Worm (Caenorhabditis elegans) whole organism, L3 larva: ENCODE data around the gene fat-5.

ENCODE experiments used
- R02D3.7 ChIP-seq: fragments of 150-350 bp; optimal IDR thresholded peaks from 2 replicates; lab custom pipeline; 2014; ENCODE audit warnings: missing biosample characterization, missing genetic modification characterization
- aly-2 ChIP-seq: fragments of 150-350 bp; optimal IDR thresholded peaks from 2 replicates; lab custom pipeline; 2014; ENCODE audit warnings: missing biosample characterization, missing genetic modification characterization
- ceh-16 ChIP-seq: sonication (generic microtip); optimal IDR thresholded peaks from 2 replicates; lab custom pipeline; 2017; ENCODE audit warnings: missing biosample characterization, missing genetic modification characterization
- ceh-28 ChIP-seq: fragments of 150-350 bp; optimal IDR thresholded peaks from 2 replicates; lab custom pipeline; 2014; ENCODE audit warnings: missing biosample characterization, missing genetic modification reagents, missing genetic modification characterization
- ceh-9 ChIP-seq: sonication (generic microtip); optimal IDR thresholded peaks from 2 replicates; lab custom pipeline; 2018; ENCODE audit warnings: missing biosample characterization, missing genetic modification characterization
- daf-12 ChIP-seq: fragments of 150-350 bp; optimal IDR thresholded peaks from 2 replicates; lab custom pipeline; 2014; ENCODE audit warnings: missing biosample characterization, missing genetic modification reagents, missing genetic modification characterization
- egl-27 ChIP-seq: sonication (generic microtip); optimal IDR thresholded peaks from 4 replicates; lab custom pipeline; 2017; ENCODE audit warnings: missing biosample characterization, missing genetic modification reagents, missing genetic modification characterization
- elt-2 ChIP-seq: sonication (generic microtip); optimal IDR thresholded peaks from 2 replicates; lab custom pipeline; 2016; ENCODE audit warnings: missing genetic modification reagents, mild to moderate bottlenecking, missing genetic modification characterization, missing compliant biosample characterization
- eor-1 ChIP-seq, 2 experiments: fragments of 150-350 bp; optimal IDR thresholded peaks; 2 replicates each; lab custom pipeline; 2014 to 2018; ENCODE audit warnings: missing biosample characterization in 2 of 2, missing genetic modification characterization in 2 of 2
- fkh-10 ChIP-seq: sonication (generic microtip); optimal IDR thresholded peaks from 2 replicates; lab custom pipeline; 2017; ENCODE audit warnings: missing biosample characterization, missing genetic modification reagents, missing genetic modification characterization
- fkh-2 ChIP-seq: fragments of 150-350 bp; optimal IDR thresholded peaks from 2 replicates; lab custom pipeline; 2014; ENCODE audit warnings: missing biosample characterization, missing genetic modification reagents, missing genetic modification characterization
- fos-1 ChIP-seq: fragments of 150-350 bp; optimal IDR thresholded peaks from 2 replicates; lab custom pipeline; 2014; ENCODE audit warnings: missing biosample characterization, missing genetic modification characterization
- jun-1 ChIP-seq: fragments of 150-350 bp; optimal IDR thresholded peaks from 2 replicates; lab custom pipeline; 2014; ENCODE audit warnings: missing biosample characterization, missing genetic modification reagents, missing genetic modification characterization
- lin-39 ChIP-seq: fragments of 150-350 bp; optimal IDR thresholded peaks from 2 replicates; lab custom pipeline; 2018; ENCODE audit warnings: missing biosample characterization, missing genetic modification reagents, missing genetic modification characterization
- lsy-12 ChIP-seq: sonication (generic microtip); optimal IDR thresholded peaks from 2 replicates; lab custom pipeline; 2016; ENCODE audit warnings: mild to moderate bottlenecking, missing genetic modification characterization, missing compliant biosample characterization
- mdl-1 ChIP-seq: fragments of 150-350 bp; optimal IDR thresholded peaks from 2 replicates; lab custom pipeline; 2014; ENCODE audit warnings: missing biosample characterization, missing genetic modification characterization
- mml-1 ChIP-seq: fragments of 150-350 bp; sonication (generic microtip); optimal IDR thresholded peaks from 3 replicates; lab custom pipeline; 2014; ENCODE audit warnings: missing biosample characterization, missing genetic modification characterization
- nfya-1 ChIP-seq: sonication (generic microtip); optimal IDR thresholded peaks from 2 replicates; lab custom pipeline; 2017; ENCODE audit warnings: missing genetic modification characterization, mild to moderate bottlenecking, missing compliant biosample characterization, antibody characterized with exemption, moderate library complexity; ENCODE audit not compliant: insufficient read depth
- nhr-23 ChIP-seq: fragments of 150-350 bp; optimal IDR thresholded peaks from 2 replicates; lab custom pipeline; 2014; ENCODE audit warnings: missing biosample characterization, missing genetic modification reagents, missing genetic modification characterization
- nhr-237 ChIP-seq: fragments of 150-350 bp; optimal IDR thresholded peaks from 2 replicates; lab custom pipeline; 2014; ENCODE audit warnings: missing biosample characterization, missing genetic modification characterization
- nhr-28 ChIP-seq: fragments of 150-350 bp; optimal IDR thresholded peaks from 2 replicates; lab custom pipeline; 2014; ENCODE audit warnings: missing biosample characterization, missing genetic modification characterization
- nhr-43 ChIP-seq: sonication (generic microtip); optimal IDR thresholded peaks from 2 replicates; lab custom pipeline; 2016; ENCODE audit warnings: mild to moderate bottlenecking, missing genetic modification characterization, missing compliant biosample characterization; ENCODE audit not compliant: poor library complexity, severe bottlenecking
- nhr-67 ChIP-seq: fragments of 150-350 bp; optimal IDR thresholded peaks from 2 replicates; lab custom pipeline; 2014; ENCODE audit warnings: missing biosample characterization, missing genetic modification characterization
- nhr-76 ChIP-seq: fragments of 150-350 bp; sonication (generic microtip); optimal IDR thresholded peaks from 5 replicates; lab custom pipeline; 2014; ENCODE audit warnings: missing biosample characterization, missing genetic modification characterization
- pha-4 ChIP-seq: fragments of 150-350 bp; optimal IDR thresholded peaks from 2 replicates; lab custom pipeline; 2014; ENCODE audit warnings: missing biosample characterization, missing genetic modification reagents, missing genetic modification characterization
- pqm-1 ChIP-seq: fragments of 150-350 bp; optimal IDR thresholded peaks from 2 replicates; lab custom pipeline; 2017; ENCODE audit warnings: missing biosample characterization, missing genetic modification characterization, inconsistent platforms
- sea-2 ChIP-seq: fragments of 150-350 bp; sonication (generic microtip); optimal IDR thresholded peaks from 4 replicates; lab custom pipeline; 2014; ENCODE audit warnings: missing biosample characterization, missing genetic modification reagents, missing genetic modification characterization
- skn-1 ChIP-seq: fragments of 150-350 bp; optimal IDR thresholded peaks from 2 replicates; lab custom pipeline; 2014; ENCODE audit warnings: missing biosample characterization, missing genetic modification characterization
- ztf-11 ChIP-seq: fragments of 150-350 bp; optimal IDR thresholded peaks from 2 replicates; lab custom pipeline; 2014; ENCODE audit warnings: missing biosample characterization, missing genetic modification characterization
- ztf-4 ChIP-seq: fragments of 150-350 bp; optimal IDR thresholded peaks from 2 replicates; lab custom pipeline; 2014; ENCODE audit warnings: missing biosample characterization, missing genetic modification characterization

Gene fat-5

DNA sequence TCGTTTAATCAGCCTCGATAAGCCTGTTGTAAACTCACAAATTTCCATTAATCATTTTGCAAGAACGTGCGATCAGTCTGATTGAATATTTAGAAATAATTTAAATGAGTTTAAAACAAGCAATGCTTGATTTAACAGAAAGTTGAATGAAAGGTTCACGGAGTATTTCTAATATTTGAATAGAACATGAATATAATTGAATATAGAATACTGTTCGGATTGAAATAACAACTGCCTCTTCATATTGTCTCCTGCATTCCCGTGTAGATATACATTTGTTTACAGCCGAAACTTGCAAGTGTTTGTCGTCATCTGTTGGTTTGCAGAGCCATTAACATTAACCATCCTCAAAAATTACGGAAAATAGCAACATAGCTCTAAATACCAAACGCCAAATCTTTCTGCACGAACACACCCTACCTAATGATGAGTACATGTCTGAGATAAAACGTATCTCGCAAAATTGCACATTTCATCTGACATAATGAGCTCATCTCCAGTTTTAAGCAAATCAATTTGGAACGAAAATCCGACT is 24.0 kb upstream of the fat-5 start, which contains the start of the genes Y26G10.5 and srh-32:
Gene Y26G10.5, minus strand, starts transcription at position 101 of the 535 bp plus-strand sequence.
Gene srh-32, plus strand, starts transcription at position 485 of the 535 bp plus-strand sequence.
- TF ChIP-seq jun-1: no peak

ce11 chrV:17705814-17706213 is 19.0 kb upstream of the fat-5 start, which contains the start of gene W06D12.6:
W06D12.6 (plus strand) TSS chrV:17706114.
- no peak for TF ChIP-seq pha-4 (tag; lab: Kevin White, UChicago)
- no peak for TF ChIP-seq mml-1 (tag; lab: Kevin White, UChicago)
- no peak for TF ChIP-seq nhr-76 (tag; lab: Kevin White, UChicago)
- TF ChIP-seq daf-12 (tag; lab: Kevin White, UChicago): no peak
- TF ChIP-seq skn-1 (tag; lab: Kevin White, UChicago): no peak
- TF ChIP-seq nhr-23: no peak
- no peak for TF ChIP-seq sea-2 (GFP tag; lab: Kevin White, UChicago)
- no peak for TF ChIP-seq aly-2
- no peak for TF ChIP-seq ztf-4
- no peak for TF ChIP-seq ceh-28 (tag; lab: Kevin White, UChicago)
- TF ChIP-seq nfya-1 (tag; lab: Kevin White, UChicago): no peak
- no peak for TF ChIP-seq fos-1 (tag; lab: Kevin White, UChicago)

DNA sequence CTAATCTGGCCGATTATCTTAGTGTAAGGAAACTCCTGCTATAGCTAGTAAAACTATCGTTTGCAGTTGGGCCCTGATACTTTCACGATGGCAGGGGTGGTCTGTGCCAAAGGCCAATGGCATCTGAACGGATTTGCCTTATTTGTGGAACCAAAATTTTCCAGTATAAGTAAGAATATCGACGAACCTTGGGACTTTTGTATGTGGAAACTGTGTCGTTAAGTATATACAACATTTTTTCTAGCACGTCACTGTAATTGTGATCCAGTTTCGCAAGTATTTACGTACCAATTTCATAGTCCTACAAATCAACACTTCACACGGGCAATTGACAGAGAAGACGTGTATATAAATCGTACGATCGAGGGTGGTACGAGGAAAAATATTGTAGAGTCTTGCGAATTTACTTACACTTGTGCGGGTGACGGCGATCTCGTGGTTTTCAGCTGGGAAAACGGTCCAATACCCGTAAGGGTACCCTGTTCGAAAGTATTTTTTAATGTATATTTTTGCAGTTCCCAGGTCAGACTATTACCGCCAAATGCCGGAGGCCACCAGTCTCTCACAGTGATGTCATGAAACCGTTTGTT is 18.5 kb upstream of the fat-5 start:
- TF ChIP-seq nfya-1 (tag; lab: Kevin White, UChicago) (no peak), nhr-23 (no peak), nhr-67 (tag; lab: Kevin White, UChicago) (no peak), pqm-1 (tag; lab: Kevin White, UChicago) (no peak), R02D3.7 (tag; lab: Kevin White, UChicago) (no peak), skn-1 (tag; lab: Kevin White, UChicago) (no peak), mdl-1 (tag; lab: Kevin White, UChicago) (no peak), lin-39 (no peak), nhr-76 (tag; lab: Kevin White, UChicago) (no peak), ztf-11 (tag; lab: Kevin White, UChicago) (no peak)
- TF ChIP-seq, all 47 proteins: peak for 0

- no peak for TF ChIP-seq eor-1 (tag; optimal IDR thresholded peaks at IDR 0.05; lab: Kevin White, UChicago)
- no peak for TF ChIP-seq fkh-10
- no peak for TF ChIP-seq nhr-43 (tag; lab: Kevin White, UChicago)
- TF ChIP-seq nhr-237 (tag; lab: Kevin White, UChicago): no peak
- no peak for TF ChIP-seq sea-2 (GFP tag; lab: Kevin White, UChicago)
- no peak for TF ChIP-seq nfya-1 (tag; lab: Kevin White, UChicago)
- TF ChIP-seq nhr-67 (tag; lab: Kevin White, UChicago): no peak
- TF ChIP-seq fkh-2 (tag; lab: Kevin White, UChicago): no peak
- no peak for TF ChIP-seq lin-39
- TF ChIP-seq ceh-28 (tag; lab: Kevin White, UChicago): no peak
- TF ChIP-seq, all 47 proteins: peak for 0
Observed at ce11 chrV:17707022-17707421, 17.8 kb upstream of the fat-5 start, which contains the start of gene srh-31. srh-31 (plus strand) TSS chrV:17707322.

DNA sequence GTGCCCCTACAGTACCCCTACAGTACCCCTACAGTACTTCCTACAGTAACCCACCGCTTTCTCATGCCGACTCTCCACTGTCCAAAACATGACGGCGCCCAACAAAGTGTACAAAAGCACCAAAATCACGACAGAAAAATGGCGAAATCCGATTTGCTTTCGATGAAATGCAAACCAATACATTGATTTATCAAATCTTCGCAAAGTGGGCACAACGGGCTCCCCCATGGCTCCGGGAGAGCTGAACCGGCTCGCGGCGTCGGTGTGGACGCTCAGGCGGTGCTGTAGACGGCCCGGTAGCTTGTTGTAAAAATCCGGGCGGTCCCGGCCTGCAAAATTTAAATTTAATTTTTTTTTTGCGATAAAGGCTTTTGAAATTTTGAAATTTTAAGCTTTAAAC is 12.5 kb upstream of the fat-5 start:
- no peak for TF ChIP-seq nhr-67 (tag; lab: Kevin White, UChicago)
- TF ChIP-seq fkh-2 (tag; lab: Kevin White, UChicago): no peak
- no peak for TF ChIP-seq ceh-9 (tag; lab: Kevin White, UChicago)
- no peak for TF ChIP-seq daf-12 (tag; lab: Kevin White, UChicago)
- no peak for TF ChIP-seq nhr-28 (tag; lab: Kevin White, UChicago)
- TF ChIP-seq ceh-16 (tag; lab: Kevin White, UChicago): no peak
- no peak for TF ChIP-seq elt-2 (tag; lab: Kevin White, UChicago)
- TF ChIP-seq lsy-12 (tag; lab: Kevin White, UChicago): no peak
- TF ChIP-seq ztf-4: no peak
- no peak for TF ChIP-seq egl-27 (tag; lab: Kevin White, UChicago)
